Fruit fly (Drosophila melanogaster) whole organism, adult: Measurements from ENCODE around the gene nmo.

Source experiments
- CG11617 ChIP-seq: fragments of 200-800 bp; sonication (Bioruptor generic); optimal IDR thresholded peaks from 2 replicates; lab custom pipeline; 2017; ENCODE audit warnings: mild to moderate bottlenecking, missing biosample characterization, missing genetic modification reagents, missing genetic modification characterization
- CG12768 ChIP-seq: fragments of 200-800 bp; sonication (Bioruptor generic); optimal IDR thresholded peaks from 2 replicates; lab custom pipeline; 2017; ENCODE audit warnings: missing biosample characterization, missing genetic modification characterization, mild to moderate bottlenecking, moderate library complexity, missing genetic modification reagents
- CG14711 ChIP-seq: fragments of 200-800 bp; sonication (Bioruptor generic); optimal IDR thresholded peaks from 2 replicates; lab custom pipeline; 2018; ENCODE audit warnings: missing biosample characterization, mild to moderate bottlenecking, missing genetic modification characterization, moderate library complexity
- CG1620 ChIP-seq: fragments of 200-800 bp; sonication (Bioruptor generic); optimal IDR thresholded peaks from 2 replicates; lab custom pipeline; 2016; ENCODE audit warnings: missing biosample characterization, missing genetic modification characterization
- CG33017 ChIP-seq: fragments of 200-800 bp; sonication (Bioruptor generic); optimal IDR thresholded peaks from 2 replicates; lab custom pipeline; 2018; ENCODE audit warnings: missing biosample characterization, mild to moderate bottlenecking, missing genetic modification characterization, moderate library complexity
- CG5204 ChIP-seq: fragments of 200-800 bp; sonication (Bioruptor generic); optimal IDR thresholded peaks from 2 replicates; lab custom pipeline; 2016; ENCODE audit warnings: missing biosample characterization, missing genetic modification characterization
- CG7045 ChIP-seq: fragments of 200-800 bp; sonication (Bioruptor generic); optimal IDR thresholded peaks from 2 replicates; lab custom pipeline; 2017; ENCODE audit warnings: missing biosample characterization, mild to moderate bottlenecking, missing genetic modification characterization
- CG7101 ChIP-seq: fragments of 200-800 bp; sonication (Bioruptor generic); optimal IDR thresholded peaks from 2 replicates; lab custom pipeline; 2018; ENCODE audit warnings: missing biosample characterization, mild to moderate bottlenecking, missing genetic modification characterization, moderate library complexity
- Clk ChIP-seq: fragments of 200-800 bp; sonication (Bioruptor generic); optimal IDR thresholded peaks from 2 replicates; lab custom pipeline; 2017; ENCODE audit warnings: missing biosample characterization, missing genetic modification characterization
- Crg-1 ChIP-seq: fragments of 200-800 bp; sonication (Bioruptor generic); optimal IDR thresholded peaks from 2 replicates; lab custom pipeline; 2016; ENCODE audit warnings: missing biosample characterization, missing genetic modification characterization
- Hr96 ChIP-seq: fragments of 200-800 bp; sonication (Bioruptor generic); optimal IDR thresholded peaks from 2 replicates; lab custom pipeline; 2016; ENCODE audit warnings: missing biosample characterization, missing genetic modification characterization
- Mnt ChIP-seq: fragments of 200-800 bp; sonication (Bioruptor generic); optimal IDR thresholded peaks from 2 replicates; lab custom pipeline; 2016; ENCODE audit warnings: missing biosample characterization, mild to moderate bottlenecking, missing genetic modification characterization
- bab1 ChIP-seq: fragments of 200-800 bp; sonication (Bioruptor generic); optimal IDR thresholded peaks from 3 replicates; lab custom pipeline; 2019; ENCODE audit warnings: missing biosample characterization, mild to moderate bottlenecking, missing genetic modification characterization, moderate library complexity
- cic ChIP-seq: fragments of 200-800 bp; sonication (Bioruptor generic); optimal IDR thresholded peaks from 2 replicates; lab custom pipeline; 2017; ENCODE audit warnings: missing biosample characterization, mild to moderate bottlenecking, missing genetic modification characterization, moderate library complexity
- cnc ChIP-seq, 2 experiments: fragments of >200 bp; optimal IDR thresholded peaks; 2 replicates each; lab custom pipeline; 2017
- kay ChIP-seq: fragments of 200-800 bp; sonication (Bioruptor generic); peaks from one replicate; lab custom pipeline; 2016; ENCODE audit warnings: missing biosample characterization, missing genetic modification characterization, borderline replicate concordance
- ovo ChIP-seq: fragments of 200-800 bp; sonication (Bioruptor generic); optimal IDR thresholded peaks from 2 replicates; lab custom pipeline; 2016; ENCODE audit warnings: missing biosample characterization, missing genetic modification characterization
- pad ChIP-seq: fragments of 200-800 bp; sonication (Bioruptor generic); optimal IDR thresholded peaks from 3 replicates; lab custom pipeline; 2017; ENCODE audit warnings: missing biosample characterization, missing genetic modification characterization, mild to moderate bottlenecking, moderate library complexity, missing genetic modification reagents
- tj ChIP-seq: fragments of 200-800 bp; sonication (Bioruptor generic); optimal IDR thresholded peaks from 3 replicates; lab custom pipeline; 2017; ENCODE audit warnings: missing biosample characterization, mild to moderate bottlenecking, missing genetic modification characterization, moderate library complexity
- toe ChIP-seq: fragments of 200-800 bp; sonication (Bioruptor generic); optimal IDR thresholded peaks from 2 replicates; lab custom pipeline; 2016; ENCODE audit warnings: missing biosample characterization, missing genetic modification characterization

The nmo gene

DNA sequence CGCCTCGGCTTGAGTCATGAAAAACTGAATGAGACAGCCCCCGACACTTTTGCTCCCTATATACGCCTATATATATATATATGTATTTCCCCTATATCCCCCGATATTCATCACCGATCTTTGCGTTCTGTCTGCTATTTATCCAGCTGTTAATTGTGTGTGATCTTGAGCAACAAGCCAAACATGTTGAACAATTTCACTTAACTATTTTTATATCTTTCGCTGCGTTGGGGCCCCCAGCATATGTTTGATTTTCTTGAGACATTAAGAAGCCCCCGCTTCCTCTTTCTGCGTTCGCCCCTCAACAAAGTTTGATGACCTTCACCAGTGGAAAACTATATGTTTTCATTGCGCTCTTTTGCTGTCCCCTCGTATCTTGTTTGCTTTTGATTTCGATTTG lies 17.5 kb downstream of the nmo start:
- no peak for TF ChIP-seq CG12768 (GFP tag; lab: Kevin White, UChicago)
- TF ChIP-seq CG5204 (GFP tag; lab: Kevin White, UChicago), result no peak
- no peak for TF ChIP-seq CG11617 (GFP tag; lab: Kevin White, UChicago)
- no peak for TF ChIP-seq kay
- no peak for TF ChIP-seq CG1620
- no peak for TF ChIP-seq Mnt (GFP tag; lab: Kevin White, UChicago)
- TF ChIP-seq tj (GFP tag; lab: Kevin White, UChicago), result no peak
- no peak for TF ChIP-seq pad (GFP tag; lab: Kevin White, UChicago)
- TF ChIP-seq Clk, result no peak
- no peak for TF ChIP-seq cnc (optimal IDR thresholded peaks at IDR 0.05; lab: Kevin White, UChicago)
- no peak for TF ChIP-seq CG7101 (tag; lab: Kevin White, UChicago)
- no peak for TF ChIP-seq Hr96 (GFP tag; lab: Kevin White, UChicago)
- TF ChIP-seq toe, result no peak
- TF ChIP-seq CG7045 (GFP tag; lab: Kevin White, UChicago), result no peak
- TF ChIP-seq ovo (GFP tag; lab: Kevin White, UChicago), result no peak
- no peak for TF ChIP-seq CG14711 (tag; lab: Kevin White, UChicago)
- TF ChIP-seq CG33017 (tag; lab: Kevin White, UChicago), result no peak
- no peak for TF ChIP-seq Crg-1 (GFP tag; lab: Kevin White, UChicago)
- no peak for TF ChIP-seq bab1 (GFP tag; lab: Kevin White, UChicago)
- no peak for TF ChIP-seq cic (GFP tag; lab: Kevin White, UChicago)

DNA sequence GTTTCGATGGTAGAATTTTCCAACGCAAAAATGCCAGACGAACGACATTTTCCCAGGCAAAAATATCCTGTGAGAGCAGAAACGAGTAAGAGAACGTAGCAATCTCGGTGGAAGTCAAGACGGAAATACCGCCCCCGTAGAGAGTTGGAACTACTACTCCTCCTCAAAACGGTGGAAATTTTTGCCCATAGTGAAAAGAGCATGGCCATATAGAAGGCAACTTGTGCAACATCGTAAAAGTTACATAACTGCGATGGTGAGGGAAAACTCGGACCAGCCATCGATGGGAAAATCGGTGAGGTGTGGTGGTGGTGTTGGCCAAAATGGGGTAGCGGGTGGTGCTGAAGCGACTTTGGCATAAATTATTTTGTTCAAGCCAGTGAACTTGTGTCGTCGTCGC lies 21.1 kb downstream of the nmo start:
- no peak for TF ChIP-seq Hr96 (GFP tag; lab: Kevin White, UChicago)
- no peak for TF ChIP-seq CG7101 (tag; lab: Kevin White, UChicago)
- no peak for TF ChIP-seq CG5204 (GFP tag; lab: Kevin White, UChicago)
- no peak for TF ChIP-seq toe
- TF ChIP-seq pad (GFP tag; lab: Kevin White, UChicago), result no peak
- no peak for TF ChIP-seq cnc (optimal IDR thresholded peaks at IDR 0.05; lab: Kevin White, UChicago)
- TF ChIP-seq CG1620, result no peak
- no peak for TF ChIP-seq Crg-1 (GFP tag; lab: Kevin White, UChicago)
- TF ChIP-seq CG11617 (GFP tag; lab: Kevin White, UChicago), result no peak
- no peak for TF ChIP-seq Clk
- no peak for TF ChIP-seq CG14711 (tag; lab: Kevin White, UChicago)
- no peak for TF ChIP-seq ovo (GFP tag; lab: Kevin White, UChicago)
- TF ChIP-seq Mnt (GFP tag; lab: Kevin White, UChicago), result no peak
- no peak for TF ChIP-seq kay
- TF ChIP-seq cic (GFP tag; lab: Kevin White, UChicago), result no peak
- TF ChIP-seq tj (GFP tag; lab: Kevin White, UChicago), result no peak
- no peak for TF ChIP-seq CG33017 (tag; lab: Kevin White, UChicago)

DNA sequence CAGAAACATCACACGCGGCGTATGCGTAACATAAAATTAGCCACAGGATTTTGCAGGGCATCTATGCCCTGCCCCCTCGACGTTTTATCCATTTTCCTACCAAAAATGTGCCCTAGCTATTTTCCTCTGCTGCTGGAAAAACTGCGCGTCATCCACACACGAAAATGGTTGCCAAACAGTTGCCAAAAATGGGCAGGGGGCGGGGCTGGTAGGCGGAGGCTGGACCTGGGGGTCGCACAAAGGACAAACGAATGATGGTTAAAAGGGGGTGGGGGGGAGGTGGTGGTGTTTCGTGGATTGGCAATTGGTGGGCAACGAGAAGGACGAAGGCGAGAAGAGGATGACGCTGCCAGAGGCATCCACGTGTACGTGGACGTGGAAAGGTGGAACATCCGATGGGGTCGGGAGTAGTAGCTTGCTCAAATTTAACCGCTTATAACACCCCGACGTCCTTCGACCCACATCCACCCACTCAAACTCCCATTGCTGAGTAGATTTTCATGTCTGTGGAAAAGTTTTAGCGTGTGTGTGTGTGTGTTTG lies 22.3 kb downstream of the nmo start:
- no peak for TF ChIP-seq Hr96 (GFP tag; lab: Kevin White, UChicago)
- TF ChIP-seq CG12768 (GFP tag; lab: Kevin White, UChicago), result no peak

DNA sequence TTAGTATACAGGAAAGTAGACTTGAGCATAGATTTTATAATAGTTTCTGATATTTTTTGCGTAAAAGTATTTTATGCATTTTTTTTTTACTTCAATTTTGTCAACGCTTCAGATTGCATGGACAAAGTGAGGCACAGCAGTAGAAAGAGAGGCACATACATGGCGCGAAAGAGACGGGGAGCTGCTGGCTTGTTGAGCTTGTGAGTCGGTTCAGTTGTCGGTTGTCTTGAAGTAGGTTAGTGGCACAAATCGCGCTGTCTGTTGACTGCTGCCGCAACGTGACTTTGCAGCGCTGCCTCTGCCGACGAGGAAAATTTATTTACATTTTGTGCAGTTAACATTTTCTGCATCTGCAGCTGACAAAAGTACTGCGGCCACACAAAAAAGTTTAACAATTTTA lies 26.9 kb downstream of the nmo start:
- no peak for TF ChIP-seq cnc (optimal IDR thresholded peaks at IDR 0.05; lab: Kevin White, UChicago)
- TF ChIP-seq Clk, result no peak
- no peak for TF ChIP-seq CG5204 (GFP tag; lab: Kevin White, UChicago)
- TF ChIP-seq CG14711 (tag; lab: Kevin White, UChicago), result no peak
- TF ChIP-seq toe, result no peak
- TF ChIP-seq CG7045 (GFP tag; lab: Kevin White, UChicago), result no peak
- no peak for TF ChIP-seq Mnt (GFP tag; lab: Kevin White, UChicago)
- TF ChIP-seq CG11617 (GFP tag; lab: Kevin White, UChicago), result no peak
- TF ChIP-seq bab1 (GFP tag; lab: Kevin White, UChicago), result no peak
- TF ChIP-seq cic (GFP tag; lab: Kevin White, UChicago), result no peak
- no peak for TF ChIP-seq CG1620
- no peak for TF ChIP-seq Crg-1 (GFP tag; lab: Kevin White, UChicago)
- TF ChIP-seq Hr96 (GFP tag; lab: Kevin White, UChicago), result no peak
- TF ChIP-seq CG33017 (tag; lab: Kevin White, UChicago), result no peak
- no peak for TF ChIP-seq ovo (GFP tag; lab: Kevin White, UChicago)
- TF ChIP-seq CG7101 (tag; lab: Kevin White, UChicago), result no peak
- TF ChIP-seq kay, result no peak
- TF ChIP-seq pad (GFP tag; lab: Kevin White, UChicago), result no peak

DNA sequence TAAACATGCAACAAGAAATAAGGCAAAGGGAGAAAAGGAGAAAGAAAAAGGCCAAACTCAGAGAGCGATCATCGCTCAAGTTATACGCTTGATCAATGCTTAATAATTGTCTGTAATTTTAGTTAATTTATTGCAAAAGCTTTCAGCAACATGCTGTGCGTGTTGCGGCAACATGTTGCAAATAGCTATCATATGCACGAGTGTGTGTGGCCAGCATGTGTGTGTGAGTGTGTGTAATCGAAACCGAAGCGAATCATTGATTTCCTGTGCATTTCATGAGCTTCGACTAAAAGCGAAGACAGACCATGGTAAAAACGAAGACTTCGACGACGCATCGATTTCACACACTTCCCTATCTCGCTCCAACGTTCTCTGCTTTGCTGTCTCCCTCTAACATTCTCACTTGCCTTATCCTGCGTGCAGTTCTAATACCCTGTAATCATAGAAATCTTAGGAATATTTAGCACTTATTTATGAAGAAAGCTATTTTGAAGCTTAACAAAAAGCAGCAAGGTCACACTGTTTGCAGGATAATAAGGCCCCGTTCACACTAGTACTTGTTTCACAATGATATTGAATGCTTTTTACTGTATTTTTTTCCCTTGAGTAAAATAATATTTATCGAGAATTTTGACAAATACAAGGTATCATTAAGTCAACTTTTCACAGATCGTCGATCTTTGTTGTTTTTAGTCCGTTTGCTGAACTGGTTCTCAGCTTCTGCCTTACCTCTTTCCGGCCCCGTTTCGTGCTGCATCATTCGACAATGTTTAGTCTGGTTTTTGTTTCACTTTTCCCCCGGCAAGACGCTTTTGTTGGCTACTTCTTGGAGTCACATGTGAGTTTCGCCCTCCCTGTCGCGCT lies 34.4 kb downstream of the nmo start:
- no peak for TF ChIP-seq tj (GFP tag; lab: Kevin White, UChicago)
- TF ChIP-seq CG5204 (GFP tag; lab: Kevin White, UChicago), result no peak
- TF ChIP-seq Hr96 (GFP tag; lab: Kevin White, UChicago), result no peak
- TF ChIP-seq CG14711 (tag; lab: Kevin White, UChicago), result no peak
- no peak for TF ChIP-seq CG7101 (tag; lab: Kevin White, UChicago)
- TF ChIP-seq CG12768 (GFP tag; lab: Kevin White, UChicago), result no peak
- TF ChIP-seq toe, result no peak
- TF ChIP-seq Crg-1 (GFP tag; lab: Kevin White, UChicago), result no peak
- no peak for TF ChIP-seq Mnt (GFP tag; lab: Kevin White, UChicago)
- TF ChIP-seq kay, result no peak
- no peak for TF ChIP-seq CG7045 (GFP tag; lab: Kevin White, UChicago)
- TF ChIP-seq CG33017 (tag; lab: Kevin White, UChicago), result no peak
- no peak for TF ChIP-seq cic (GFP tag; lab: Kevin White, UChicago)
- no peak for TF ChIP-seq CG11617 (GFP tag; lab: Kevin White, UChicago)
- TF ChIP-seq CG1620, result no peak
- TF ChIP-seq bab1 (GFP tag; lab: Kevin White, UChicago), result no peak
- no peak for TF ChIP-seq cnc (optimal IDR thresholded peaks at IDR 0.05; lab: Kevin White, UChicago)
- no peak for TF ChIP-seq Clk
